Fruit fly (Drosophila melanogaster): Measurements from ENCODE around the gene COX5A.

Gene COX5A

DNA sequence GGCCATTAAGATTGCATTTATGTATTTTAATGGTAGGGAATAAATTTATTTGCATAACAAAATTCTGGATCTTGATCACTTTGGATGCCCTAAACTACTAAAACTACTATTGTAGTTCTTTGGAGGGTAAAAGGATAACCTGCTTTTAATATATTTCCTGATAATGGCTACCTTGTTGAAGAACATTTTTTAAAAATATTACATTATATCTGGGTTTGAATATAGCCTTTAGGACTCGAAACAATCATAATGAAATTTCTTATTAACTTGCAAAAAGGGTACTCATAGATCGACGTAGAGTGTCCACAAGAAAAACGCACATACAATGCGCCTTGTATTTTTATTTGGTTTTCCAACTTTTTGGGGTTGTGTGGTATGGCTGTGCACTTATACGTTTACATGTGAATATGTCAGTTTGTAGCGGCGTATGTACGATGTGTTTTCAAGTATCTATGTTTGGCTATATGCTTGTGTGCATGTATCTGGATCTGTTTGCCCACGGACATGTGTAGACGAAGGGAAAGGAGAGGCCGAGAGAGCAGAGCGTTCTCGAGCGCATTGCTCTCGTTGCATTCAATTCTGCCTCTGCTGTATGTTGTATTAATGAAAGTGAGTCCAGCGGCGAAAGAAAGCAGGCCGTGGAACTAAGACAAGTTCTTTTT is 39.7 kb upstream of the COX5A start (continued):
- TF ChIP-seq lola (GFP tag; optimal IDR thresholded peaks at IDR 0.05) (peak in 1 of 3 experiments; percentile 97), CG10462 (GFP tag; optimal IDR thresholded peaks at IDR 0.05) (peak; percentile 76), sr (GFP tag; IDR thresholded peaks at IDR 0.05) (no peak), eyg (GFP tag; optimal IDR thresholded peaks at IDR 0.05) (no peak), tup (GFP tag; optimal IDR thresholded peaks at IDR 0.05) (peak; percentile 26), nom (GFP tag; optimal IDR thresholded peaks at IDR 0.05) (peak; percentile 66), CG42726 (GFP tag; IDR thresholded peaks at IDR 0.05; ENCODE audit: partially characterized antibody) (no peak), CG30403 (GFP tag; optimal IDR thresholded peaks at IDR 0.05) (peak; percentile 78), CG31224 (GFP tag; IDR thresholded peaks at IDR 0.05) (no peak), Six4 (GFP tag; optimal IDR thresholded peaks at IDR 0.05) (peak; percentile 57), PHDP (tag; optimal IDR thresholded peaks at IDR 0.05) (peak; percentile 63), CG11504 (tag; optimal IDR thresholded peaks at IDR 0.05) (peak; percentile 79), CG9437 (GFP tag; optimal IDR thresholded peaks at IDR 0.05) (peak; percentile 68), sd (tag; optimal IDR thresholded peaks at IDR 0.05) (no peak), CG10654 (GFP tag; optimal IDR thresholded peaks at IDR 0.05) (peak; percentile 64), gce (GFP tag; IDR thresholded peaks at IDR 0.05) (0 out of 3 replicates have a peak, but pooled peaks have one; percentile 18), Myb (GFP tag; optimal IDR thresholded peaks at IDR 0.05) (no peak), Nf-YC (tag; optimal IDR thresholded peaks at IDR 0.05) (no peak), Trl (optimal IDR thresholded peaks at IDR 0.05) (peak in 1 of 2 experiments; percentile 91), Trl (GFP tag; optimal IDR thresholded peaks at IDR 0.05) (peak; percentile 63), CG11247 (GFP tag; IDR thresholded peaks at IDR 0.05) (no peak), pan (optimal IDR thresholded peaks at IDR 0.05) (no peak), pan (GFP tag; optimal IDR thresholded peaks at IDR 0.05 in 1 of 2, IDR thresholded peaks at IDR 0.05 in 1 of 2) (peak in 1 of 2 experiments; percentile 50), Jarid2 (GFP tag; optimal IDR thresholded peaks at IDR 0.05) (no peak), crol (GFP tag; IDR thresholded peaks at IDR 0.05) (peak; percentile 95), Ravus (GFP tag; IDR thresholded peaks at IDR 0.05) (no peak), CG6654 (GFP tag; optimal IDR thresholded peaks at IDR 0.05) (peak; percentile 41), ftz-f1 (GFP tag; optimal IDR thresholded peaks at IDR 0.05) (no peak), CG2199 (GFP tag; IDR thresholded peaks at IDR 0.05) (peak; percentile 68; the same call in 2 of the 3 replicates), CG5953 (GFP tag; IDR thresholded peaks at IDR 0.05) (peak; percentile 50; the same call in 1 of the 2 replicates), jumu (GFP tag; optimal IDR thresholded peaks at IDR 0.05) (peak; percentile 28), vvl (GFP tag; IDR thresholded peaks at IDR 0.05) (peak; percentile 75; the same call in 1 of the 2 replicates), CG6254 (GFP tag; optimal IDR thresholded peaks at IDR 0.05) (peak; percentile 75), ind (GFP tag; optimal IDR thresholded peaks at IDR 0.05) (peak; percentile 25), Opbp (GFP tag; IDR thresholded peaks at IDR 0.05; ENCODE audit: partially characterized antibody) (no peak), pb (GFP tag; optimal IDR thresholded peaks at IDR 0.05) (no peak), CG15514 (GFP tag; optimal IDR thresholded peaks at IDR 0.05) (no peak), cg (GFP tag; optimal IDR thresholded peaks at IDR 0.05) (peak; percentile 80), nmo (GFP tag; optimal IDR thresholded peaks at IDR 0.05) (peak; percentile 95), CG15601 (tag; optimal IDR thresholded peaks at IDR 0.05) (peak; percentile 87), wdn (GFP tag; IDR thresholded peaks at IDR 0.05) (0 out of 2 replicates have a peak, but pooled peaks have one; percentile 23), twi (tag; optimal IDR thresholded peaks at IDR 0.05) (peak; percentile 71), Nf-YB (GFP tag; optimal IDR thresholded peaks at IDR 0.05) (peak; percentile 66), gsb (GFP tag; IDR thresholded peaks at IDR 0.05) (no peak), trh (GFP tag; optimal IDR thresholded peaks at IDR 0.05) (peak; percentile 24), CG2678 (tag; optimal IDR thresholded peaks at IDR 0.05) (peak; percentile 78), pfk (GFP tag; optimal IDR thresholded peaks at IDR 0.05) (peak; percentile 50), Doc2 (GFP tag; IDR thresholded peaks at IDR 0.05) (no peak), sisA (GFP tag; IDR thresholded peaks at IDR 0.05) (peak; percentile 65), grn (GFP tag; optimal IDR thresholded peaks at IDR 0.05) (peak; percentile 20)

Measured in whole organism, embryonic.